Worm (Caenorhabditis elegans) whole organism, L2 larva: ENCODE results near the gene F07G6.5.
"Not testable (repeated sequence)": the region's sequence is repeated elsewhere in the genome, so short reads cannot be mapped to it uniquely, and the experiment has no call there.

Experiments used
- Y55F3AM.14 ChIP-seq: fragments of 200-800 bp; sonication (Bioruptor generic); optimal IDR thresholded peaks from 2 replicates; lab custom pipeline; 2018; ENCODE audit warnings: mild to moderate bottlenecking, missing genetic modification characterization, missing compliant biosample characterization
- lin-39 ChIP-seq: fragments of 150-350 bp; optimal IDR thresholded peaks from 2 replicates; lab custom pipeline; 2014; ENCODE audit warnings: missing biosample characterization, missing genetic modification reagents, missing genetic modification characterization
- mbf-1 ChIP-seq: sonication (generic microtip); optimal IDR thresholded peaks from 2 replicates; lab custom pipeline; 2017; ENCODE audit warnings: missing biosample characterization, missing genetic modification characterization
- nhr-6 ChIP-seq: fragments of 150-350 bp; optimal IDR thresholded peaks from 2 replicates; lab custom pipeline; 2014; ENCODE audit warnings: missing biosample characterization, missing genetic modification characterization
- nhr-77 ChIP-seq: fragments of 150-350 bp; optimal IDR thresholded peaks from 2 replicates; lab custom pipeline; 2014; ENCODE audit warnings: missing biosample characterization, missing genetic modification characterization
- unc-55 ChIP-seq: fragments of 150-350 bp; sonication (generic microtip); optimal IDR thresholded peaks from 3 replicates; lab custom pipeline; 2014; ENCODE audit warnings: missing biosample characterization, missing genetic modification reagents, missing genetic modification characterization
- zag-1 ChIP-seq: fragments of 150-350 bp; optimal IDR thresholded peaks from 2 replicates; lab custom pipeline; 2014; ENCODE audit warnings: missing biosample characterization, missing genetic modification characterization
- ztf-4 ChIP-seq: fragments of 150-350 bp; optimal IDR thresholded peaks from 2 replicates; lab custom pipeline; 2014; ENCODE audit warnings: missing biosample characterization, missing genetic modification characterization

- not testable (repeated sequence) for TF ChIP-seq mbf-1; zag-1 (tag; lab: Kevin White, UChicago); nhr-77 (tag; lab: Kevin White, UChicago); ztf-4 (tag; lab: Kevin White, UChicago); Y55F3AM.14 (GFP tag; lab: Kevin White, UChicago); lin-39 (tag; lab: Kevin White, UChicago); unc-55 (GFP tag; lab: Kevin White, UChicago); nhr-6 (tag; lab: Kevin White, UChicago)
Measured at ce11 chrX:1696879-1697278, 9.6 kb downstream of the F07G6.5 start, which contains the start of gene C36C9.4.
